Fruit fly (Drosophila melanogaster) whole organism, prepupa: ENCODE measurements around the gene CG14535.
A peak's percentile ranks its signal among the peaks of the same experiment; 100 is the strongest.

Source experiments
- Blimp-1 ChIP-seq: fragments of 200-800 bp; sonication (Bioruptor generic); optimal IDR thresholded peaks from 3 replicates; lab custom pipeline; 2017; ENCODE audit warnings: missing biosample characterization, missing genetic modification characterization, mild to moderate bottlenecking, moderate library complexity, missing genetic modification reagents
- CG10669 ChIP-seq: fragments of 200-800 bp; sonication (Bioruptor generic); optimal IDR thresholded peaks from 3 replicates; lab custom pipeline; 2018; ENCODE audit warnings: missing biosample characterization, mild to moderate bottlenecking, missing genetic modification characterization, moderate library complexity
- CG11294 ChIP-seq: fragments of 200-800 bp; sonication (Bioruptor generic); IDR thresholded peaks from 2 replicates; pipeline ENCODE4 v1.3.6; 2022; ENCODE audit warnings: missing biosample characterization, missing genetic modification characterization
- CG11762 ChIP-seq: fragments of 200-800 bp; sonication (Bioruptor generic); optimal IDR thresholded peaks from 3 replicates; lab custom pipeline; 2016; ENCODE audit warnings: missing biosample characterization, missing genetic modification characterization; ENCODE audit not compliant: insufficient read depth
- CG11902 ChIP-seq: fragments of 200-800 bp; sonication (Bioruptor generic); optimal IDR thresholded peaks from 3 replicates; lab custom pipeline; 2016; ENCODE audit warnings: missing biosample characterization, missing genetic modification characterization
- CG15336 ChIP-seq: fragments of 200-800 bp; sonication (Bioruptor generic); IDR thresholded peaks from 2 replicates; pipeline ENCODE4 v1.3.6; 2022; ENCODE audit warnings: missing biosample characterization, missing genetic modification characterization
- CG1621 ChIP-seq: fragments of 200-800 bp; sonication (Bioruptor generic); optimal IDR thresholded peaks from 3 replicates; lab custom pipeline; 2018; ENCODE audit warnings: missing biosample characterization, mild to moderate bottlenecking, missing genetic modification characterization
- CG32006 ChIP-seq: fragments of 200-800 bp; sonication (Bioruptor generic); optimal IDR thresholded peaks from 3 replicates; lab custom pipeline; 2017; ENCODE audit warnings: missing biosample characterization, mild to moderate bottlenecking, missing genetic modification characterization
- CG34406 ChIP-seq: fragments of 200-800 bp; sonication (Bioruptor generic); optimal IDR thresholded peaks from 3 replicates; lab custom pipeline; 2016; ENCODE audit warnings: missing biosample characterization, missing genetic modification characterization
- CG4318 ChIP-seq: fragments of 200-800 bp; sonication (Bioruptor generic); optimal IDR thresholded peaks from 3 replicates; lab custom pipeline; 2017; ENCODE audit warnings: missing biosample characterization, mild to moderate bottlenecking, missing genetic modification characterization
- CG6276 ChIP-seq: fragments of 200-800 bp; sonication (Bioruptor generic); optimal IDR thresholded peaks from 2 replicates; lab custom pipeline; 2017; ENCODE audit warnings: missing biosample characterization, mild to moderate bottlenecking, missing genetic modification characterization
- CG6792 ChIP-seq: fragments of 200-800 bp; sonication (Bioruptor generic); optimal IDR thresholded peaks from 3 replicates; lab custom pipeline; 2016; ENCODE audit warnings: missing biosample characterization, missing genetic modification characterization
- CG6808 ChIP-seq: fragments of 200-800 bp; sonication (Bioruptor generic); optimal IDR thresholded peaks from 3 replicates; lab custom pipeline; 2017; ENCODE audit warnings: missing biosample characterization, missing genetic modification characterization, mild to moderate bottlenecking, moderate library complexity, missing genetic modification reagents
- CG6854 ChIP-seq: fragments of 200-800 bp; sonication (Bioruptor generic); optimal IDR thresholded peaks from 2 replicates; lab custom pipeline; 2017; ENCODE audit warnings: missing biosample characterization, mild to moderate bottlenecking, missing genetic modification characterization
- CG8119 ChIP-seq: fragments of 200-800 bp; sonication (Bioruptor generic); IDR thresholded peaks from 3 replicates; pipeline ENCODE4 v1.3.6; 2022; ENCODE audit warnings: missing biosample characterization, missing genetic modification characterization
- CG8319 ChIP-seq: fragments of 200-800 bp; sonication (Bioruptor generic); optimal IDR thresholded peaks from 3 replicates; lab custom pipeline; 2016; ENCODE audit warnings: missing biosample characterization, missing genetic modification characterization
- CG8632 ChIP-seq: fragments of 200-800 bp; sonication (Bioruptor generic); optimal IDR thresholded peaks from 3 replicates; lab custom pipeline; 2016; ENCODE audit warnings: missing biosample characterization, missing genetic modification characterization
- CG9139 ChIP-seq: fragments of 200-800 bp; sonication (Bioruptor generic); optimal IDR thresholded peaks from 3 replicates; lab custom pipeline; 2017; ENCODE audit warnings: missing biosample characterization, mild to moderate bottlenecking, missing genetic modification characterization
- Eip78C ChIP-seq: fragments of 200-800 bp; sonication (Bioruptor generic); peaks from one replicate; lab custom pipeline; 2016; ENCODE audit warnings: missing biosample characterization, missing genetic modification characterization
- Ets21C ChIP-seq: fragments of 200-800 bp; sonication (Bioruptor generic); optimal IDR thresholded peaks from 3 replicates; lab custom pipeline; 2016; ENCODE audit warnings: missing biosample characterization, missing genetic modification characterization
- Ets96B ChIP-seq: fragments of 200-800 bp; optimal IDR thresholded peaks from 2 replicates; lab custom pipeline; 2019; ENCODE audit warnings: missing biosample characterization, mild to moderate bottlenecking, missing genetic modification characterization, moderate library complexity
- Hr38 ChIP-seq: sonication (Bioruptor generic); optimal IDR thresholded peaks from 2 replicates; lab custom pipeline; 2016; ENCODE audit warnings: missing biosample characterization, missing genetic modification characterization
- Hr39 ChIP-seq: fragments of 200-800 bp; sonication (Bioruptor generic); optimal IDR thresholded peaks from 2 replicates; lab custom pipeline; 2016; ENCODE audit warnings: missing biosample characterization, missing genetic modification characterization
- Lpt ChIP-seq: fragments of 200-800 bp; sonication (Bioruptor generic); optimal IDR thresholded peaks from 3 replicates; lab custom pipeline; 2016; ENCODE audit warnings: missing biosample characterization, missing genetic modification characterization
- Met ChIP-seq: fragments of 200-800 bp; sonication (Bioruptor generic); optimal IDR thresholded peaks from 3 replicates; lab custom pipeline; 2016; ENCODE audit warnings: missing biosample characterization, missing genetic modification characterization
- OdsH ChIP-seq: fragments of 200-800 bp; sonication (Bioruptor generic); optimal IDR thresholded peaks from 3 replicates; lab custom pipeline; 2016; ENCODE audit warnings: missing biosample characterization, missing genetic modification characterization
- Smox ChIP-seq: fragments of 200-800 bp; sonication (Bioruptor generic); optimal IDR thresholded peaks from 3 replicates; lab custom pipeline; 2016; ENCODE audit warnings: missing biosample characterization, missing genetic modification characterization
- Sox15 ChIP-seq: fragments of 200-800 bp; sonication (Bioruptor generic); optimal IDR thresholded peaks from 3 replicates; lab custom pipeline; 2016; ENCODE audit warnings: missing biosample characterization, missing genetic modification characterization
- achi ChIP-seq: fragments of 200-800 bp; sonication (Bioruptor generic); optimal IDR thresholded peaks from 3 replicates; lab custom pipeline; 2016; ENCODE audit warnings: missing biosample characterization, missing genetic modification characterization
- acj6 ChIP-seq: fragments of 200-800 bp; sonication (Bioruptor generic); optimal IDR thresholded peaks from 3 replicates; lab custom pipeline; 2016; ENCODE audit warnings: missing biosample characterization, missing genetic modification characterization
- cyc ChIP-seq: fragments of 200-800 bp; sonication (Bioruptor generic); optimal IDR thresholded peaks from 3 replicates; lab custom pipeline; 2016; ENCODE audit warnings: missing biosample characterization, missing genetic modification characterization
- dsx ChIP-seq: fragments of 200-800 bp; optimal IDR thresholded peaks from 3 replicates; lab custom pipeline; 2019; ENCODE audit warnings: missing biosample characterization, mild to moderate bottlenecking, missing genetic modification characterization, moderate library complexity; ENCODE audit not compliant: poor library complexity, severe bottlenecking
- eg ChIP-seq: fragments of 200-800 bp; sonication (Bioruptor generic); IDR thresholded peaks from 3 replicates; pipeline ENCODE4 v1.3.6; 2022; ENCODE audit warnings: missing biosample characterization, missing genetic modification characterization
- esn ChIP-seq: fragments of 200-800 bp; sonication (Bioruptor generic); optimal IDR thresholded peaks from 2 replicates; lab custom pipeline; 2016; ENCODE audit warnings: missing biosample characterization, mild to moderate bottlenecking, missing genetic modification characterization, moderate library complexity
- fd59A ChIP-seq: fragments of 200-800 bp; sonication (Bioruptor generic); optimal IDR thresholded peaks from 2 replicates; lab custom pipeline; 2017; ENCODE audit warnings: missing biosample characterization, mild to moderate bottlenecking, missing genetic modification characterization, missing genetic modification reagents
- fd85E ChIP-seq: fragments of 200-800 bp; sonication (Bioruptor generic); optimal IDR thresholded peaks from 3 replicates; lab custom pipeline; 2016; ENCODE audit warnings: missing biosample characterization, missing genetic modification characterization
- fkh ChIP-seq: fragments of 200-800 bp; sonication (Bioruptor generic); optimal IDR thresholded peaks from 3 replicates; lab custom pipeline; 2017; ENCODE audit warnings: missing biosample characterization, mild to moderate bottlenecking, missing genetic modification characterization, moderate library complexity
- lz ChIP-seq: fragments of 200-800 bp; sonication (Bioruptor generic); optimal IDR thresholded peaks from 3 replicates; lab custom pipeline; 2016; ENCODE audit warnings: missing biosample characterization, missing genetic modification characterization
- net ChIP-seq: fragments of 200-800 bp; sonication (Bioruptor generic); optimal IDR thresholded peaks from 3 replicates; lab custom pipeline; 2016; ENCODE audit warnings: missing biosample characterization, missing genetic modification characterization
- pdm3 ChIP-seq: fragments of 200-800 bp; sonication (Bioruptor generic); optimal IDR thresholded peaks from 3 replicates; lab custom pipeline; 2016; ENCODE audit warnings: missing biosample characterization, missing genetic modification characterization
- salr ChIP-seq, 2 experiments: fragments of 200-800 bp; sonication (Bioruptor generic); optimal IDR thresholded peaks; 3 replicates each; lab custom pipeline; 2016 to 2018; ENCODE audit warnings: missing biosample characterization in 2 of 2, missing genetic modification characterization in 2 of 2, mild to moderate bottlenecking in 1 of 2
- spab ChIP-seq: fragments of 200-800 bp; sonication (Bioruptor generic); optimal IDR thresholded peaks from 2 replicates; lab custom pipeline; 2017; ENCODE audit warnings: missing biosample characterization, mild to moderate bottlenecking, missing genetic modification characterization, missing genetic modification reagents
- ss ChIP-seq, 2 experiments: fragments of 200-800 bp; sonication (Bioruptor generic); optimal IDR thresholded peaks; 2 replicates in 1 of 2; 3 replicates in 1 of 2; lab custom pipeline; 2017 to 2018; ENCODE audit warnings: mild to moderate bottlenecking in 2 of 2, missing biosample characterization in 2 of 2, missing genetic modification characterization in 2 of 2, moderate library complexity in 1 of 2
- svp ChIP-seq: fragments of 200-800 bp; sonication (Bioruptor generic); peaks from one replicate; lab custom pipeline; 2016; ENCODE audit warnings: missing biosample characterization, missing genetic modification characterization
- vri ChIP-seq: fragments of 200-800 bp; sonication (Bioruptor generic); optimal IDR thresholded peaks from 3 replicates; lab custom pipeline; 2016; ENCODE audit warnings: missing biosample characterization, mild to moderate bottlenecking, missing genetic modification characterization

The CG14535 gene

dm6 chr2L:7827045-7828004 lies 27.9 kb downstream of the CG14535 start, which contains the start of the genes Rack1 and mts (continued):
- no peak for TF ChIP-seq Lpt (GFP tag; lab: Kevin White, UChicago)
- peak; percentile 78 for TF ChIP-seq Met (GFP tag; lab: Kevin White, UChicago)
- peak; percentile 85 for TF ChIP-seq esn
- TF ChIP-seq ss (GFP tag; optimal IDR thresholded peaks at IDR 0.05; lab: Kevin White, UChicago) = peak; percentile 73 to 83
- TF ChIP-seq CG11762 (GFP tag; lab: Kevin White, UChicago) = peak; percentile 47
- peak; percentile 74 for TF ChIP-seq acj6 (GFP tag; lab: Kevin White, UChicago)
- TF ChIP-seq svp (GFP tag; lab: Kevin White, UChicago) = peak; percentile 75
- TF ChIP-seq CG8632 (GFP tag; lab: Kevin White, UChicago) = peak; percentile 65
- peak; percentile 71 for TF ChIP-seq CG10669
- peak; percentile 38 for TF ChIP-seq Sox15 (GFP tag; lab: Kevin White, UChicago)
- TF ChIP-seq fkh (GFP tag; lab: Kevin White, UChicago) = peak; percentile 57
- no peak for TF ChIP-seq CG4318 (GFP tag; lab: Kevin White, UChicago)
- no peak for TF ChIP-seq Ets21C (GFP tag; lab: Kevin White, UChicago)
- peak; percentile 79 for TF ChIP-seq eg (GFP tag; lab: Robert Waterston, UW)
- no peak for TF ChIP-seq CG15336 (GFP tag; lab: Robert Waterston, UW)
- peak; percentile 82 for TF ChIP-seq lz
- TF ChIP-seq fd59A (GFP tag; lab: Kevin White, UChicago) = no peak
- peak; percentile 49 for TF ChIP-seq CG11902 (GFP tag; lab: Kevin White, UChicago)
- peak; percentile 70 for TF ChIP-seq CG6808
- TF ChIP-seq Smox (GFP tag; lab: Kevin White, UChicago) = peak; percentile 45
- peak; percentile 90 for TF ChIP-seq CG6854 (GFP tag; lab: Kevin White, UChicago)
- peak; percentile 36 to 83 for TF ChIP-seq salr (GFP tag; optimal IDR thresholded peaks at IDR 0.05; lab: Kevin White, UChicago)
- peak; percentile 72 for TF ChIP-seq fd85E
- peak; percentile 68 for TF ChIP-seq OdsH (GFP tag; lab: Kevin White, UChicago)
- TF ChIP-seq dsx (GFP tag; lab: Kevin White, UChicago) = peak; percentile 31
- peak; percentile 84 for TF ChIP-seq net
- peak; percentile 82 for TF ChIP-seq CG9139 (GFP tag; lab: Kevin White, UChicago)
- peak; percentile 61 for TF ChIP-seq pdm3 (GFP tag; lab: Kevin White, UChicago)
- TF ChIP-seq vri (GFP tag; lab: Kevin White, UChicago) = peak; percentile 77
- peak; percentile 100 for TF ChIP-seq achi (GFP tag; lab: Kevin White, UChicago)
- TF ChIP-seq cyc (GFP tag; lab: Kevin White, UChicago) = peak; percentile 77
- peak; percentile 34; the same call in 1 of the 3 replicates for TF ChIP-seq CG8119 (GFP tag; lab: Robert Waterston, UW)
- TF ChIP-seq spab = peak; percentile 35
- TF ChIP-seq CG11294 (GFP tag; lab: Robert Waterston, UW) = no peak
- peak; percentile 64 for TF ChIP-seq Hr39
- TF ChIP-seq CG34406 (GFP tag; lab: Kevin White, UChicago) = peak; percentile 73
- peak; percentile 12 for TF ChIP-seq CG6276 (GFP tag; lab: Kevin White, UChicago)
- peak; percentile 61 for TF ChIP-seq CG8319 (GFP tag; lab: Kevin White, UChicago)

- TF ChIP-seq CG11902 (GFP tag; lab: Kevin White, UChicago) (peak; percentile 8), Hr38 (GFP tag; lab: Kevin White, UChicago) (no peak), CG10669 (peak; percentile 50), CG6276 (GFP tag; lab: Kevin White, UChicago) (no peak), CG1621 (tag; lab: Kevin White, UChicago) (no peak), Met (GFP tag; lab: Kevin White, UChicago) (peak; percentile 55), CG11294 (GFP tag; lab: Robert Waterston, UW) (no peak), net (peak; percentile 48), Eip78C (GFP tag; lab: Kevin White, UChicago) (peak; percentile 83), CG34406 (GFP tag; lab: Kevin White, UChicago) (no peak), CG9139 (GFP tag; lab: Kevin White, UChicago) (no peak), achi (GFP tag; lab: Kevin White, UChicago) (peak; percentile 52), CG6792 (GFP tag; lab: Kevin White, UChicago) (peak; percentile 29), fkh (GFP tag; lab: Kevin White, UChicago) (peak; percentile 25), salr (GFP tag; optimal IDR thresholded peaks at IDR 0.05; lab: Kevin White, UChicago) (no peak), fd85E (no peak), CG6808 (no peak), Ets96B (tag; lab: Kevin White, UChicago) (peak; percentile 10), pdm3 (GFP tag; lab: Kevin White, UChicago) (peak; percentile 51), Blimp-1 (GFP tag; lab: Kevin White, UChicago) (peak; percentile 30), CG32006 (GFP tag; lab: Kevin White, UChicago) (no peak), lz (peak; percentile 63)
Measured at dm6 chr2L:7821279-7821848, 33.9 kb downstream of the CG14535 start.
